Fruit fly (Drosophila melanogaster) whole organism, embryonic: ENCODE measurements around the gene Rad60.

Experiments
- Antp ChIP-seq: fragments of 200-800 bp; sonication (Bioruptor generic); optimal IDR thresholded peaks from 3 replicates; lab custom pipeline; 2016; ENCODE audit warnings: missing biosample characterization, missing genetic modification characterization
- CG10462 ChIP-seq: fragments of 200-800 bp; sonication (Bioruptor generic); optimal IDR thresholded peaks from 2 replicates; lab custom pipeline; 2016; ENCODE audit warnings: missing biosample characterization, missing genetic modification characterization
- CG10654 ChIP-seq: fragments of 200-800 bp; sonication (Bioruptor generic); optimal IDR thresholded peaks from 2 replicates; lab custom pipeline; 2016; ENCODE audit warnings: missing biosample characterization, missing genetic modification characterization
- CG10979 ChIP-seq: fragments of 200-800 bp; sonication (Bioruptor generic); optimal IDR thresholded peaks from 2 replicates; lab custom pipeline; 2018; ENCODE audit warnings: missing biosample characterization, mild to moderate bottlenecking, missing genetic modification characterization, moderate library complexity
- CG11093 ChIP-seq: fragments of 200-800 bp; sonication (Bioruptor generic); IDR thresholded peaks from 3 replicates; pipeline ENCODE4 v1.3.6; 2022; ENCODE audit warnings: missing biosample characterization, missing genetic modification characterization
- CG13287 ChIP-seq: fragments of 200-800 bp; sonication (Bioruptor generic); IDR thresholded peaks from 2 replicates; pipeline ENCODE4 v1.3.6; 2022; ENCODE audit warnings: missing biosample characterization, missing genetic modification characterization; ENCODE audit not compliant: partially characterized antibody
- CG13894 ChIP-seq: fragments of 200-800 bp; sonication (Bioruptor generic); optimal IDR thresholded peaks from 3 replicates; lab custom pipeline; 2018; ENCODE audit warnings: missing biosample characterization, mild to moderate bottlenecking, missing genetic modification characterization, moderate library complexity
- CG14050 ChIP-seq: fragments of 200-800 bp; sonication (Bioruptor generic); IDR thresholded peaks from 3 replicates; pipeline ENCODE4 v1.3.6; 2022; ENCODE audit warnings: missing biosample characterization, missing genetic modification characterization
- CG1603 ChIP-seq: fragments of 200-800 bp; sonication (Bioruptor generic); optimal IDR thresholded peaks from 2 replicates; lab custom pipeline; 2019; ENCODE audit warnings: missing biosample characterization, mild to moderate bottlenecking, missing genetic modification characterization, moderate library complexity
- CG17568 ChIP-seq: fragments of 200-800 bp; sonication (Bioruptor generic); optimal IDR thresholded peaks from 2 replicates; lab custom pipeline; 2018; ENCODE audit warnings: missing biosample characterization, mild to moderate bottlenecking, missing genetic modification characterization, moderate library complexity
- CG1832 ChIP-seq: fragments of 200-800 bp; sonication (Bioruptor generic); optimal IDR thresholded peaks from 2 replicates; lab custom pipeline; 2017; ENCODE audit warnings: missing biosample characterization, mild to moderate bottlenecking, missing genetic modification characterization, inconsistent platforms
- CG18619 ChIP-seq: fragments of 200-800 bp; sonication (Bioruptor generic); optimal IDR thresholded peaks from 3 replicates; lab custom pipeline; 2017; ENCODE audit warnings: missing biosample characterization, mild to moderate bottlenecking, missing genetic modification characterization
- CG18764 ChIP-seq: fragments of 200-800 bp; sonication (Bioruptor generic); optimal IDR thresholded peaks from 3 replicates; lab custom pipeline; 2016; ENCODE audit warnings: missing biosample characterization, missing genetic modification characterization
- CG2120 ChIP-seq: fragments of 200-800 bp; sonication (Bioruptor generic); optimal IDR thresholded peaks from 3 replicates; lab custom pipeline; 2016; ENCODE audit warnings: missing biosample characterization, missing genetic modification characterization
- CG2678 ChIP-seq: fragments of 200-800 bp; sonication (Bioruptor generic); optimal IDR thresholded peaks from 3 replicates; lab custom pipeline; 2019; ENCODE audit warnings: missing biosample characterization, mild to moderate bottlenecking, missing genetic modification characterization, moderate library complexity
- CG3065 ChIP-seq: fragments of 200-800 bp; sonication (Bioruptor generic); optimal IDR thresholded peaks from 2 replicates; lab custom pipeline; 2016; ENCODE audit warnings: missing biosample characterization, missing genetic modification characterization
- CG31224 ChIP-seq: fragments of 200-800 bp; sonication (Bioruptor generic); IDR thresholded peaks from 2 replicates; pipeline ENCODE4 v1.3.6; 2022; ENCODE audit warnings: missing biosample characterization, missing genetic modification characterization
- CG31365 ChIP-seq: fragments of 200-800 bp; sonication (Bioruptor generic); optimal IDR thresholded peaks from 2 replicates; lab custom pipeline; 2018; ENCODE audit warnings: missing biosample characterization, mild to moderate bottlenecking, missing genetic modification characterization
- CG31388 ChIP-seq: fragments of 200-800 bp; sonication (Bioruptor generic); optimal IDR thresholded peaks from 2 replicates; lab custom pipeline; 2016; ENCODE audit warnings: missing biosample characterization, missing genetic modification characterization
- CG32532 ChIP-seq: fragments of 200-800 bp; sonication (Bioruptor generic); IDR thresholded peaks from 2 replicates; pipeline ENCODE4 v1.3.6; 2022; ENCODE audit warnings: missing biosample characterization, missing genetic modification characterization
- CG33213 ChIP-seq: fragments of 200-800 bp; sonication (Bioruptor generic); optimal IDR thresholded peaks from 3 replicates; lab custom pipeline; 2016; ENCODE audit warnings: missing biosample characterization, missing genetic modification characterization
- CG33557 ChIP-seq: fragments of 200-800 bp; sonication (Bioruptor generic); optimal IDR thresholded peaks from 2 replicates; lab custom pipeline; 2019; ENCODE audit warnings: missing biosample characterization, mild to moderate bottlenecking, missing genetic modification characterization, moderate library complexity
- CG3847 ChIP-seq: fragments of 200-800 bp; sonication (Bioruptor generic); IDR thresholded peaks from 2 replicates; pipeline ENCODE4 v1.3.6; 2022; ENCODE audit warnings: missing biosample characterization, missing genetic modification characterization
- CG4424 ChIP-seq: fragments of 200-800 bp; sonication (Bioruptor generic); optimal IDR thresholded peaks from 3 replicates; lab custom pipeline; 2016; ENCODE audit warnings: missing biosample characterization, missing genetic modification characterization
- CG4854 ChIP-seq: fragments of 200-800 bp; sonication (Bioruptor generic); optimal IDR thresholded peaks from 2 replicates; lab custom pipeline; 2016; ENCODE audit warnings: missing biosample characterization, missing genetic modification characterization, inconsistent platforms
- CG6854 ChIP-seq: fragments of 200-800 bp; sonication (Bioruptor generic); optimal IDR thresholded peaks from 3 replicates; lab custom pipeline; 2017; ENCODE audit warnings: missing biosample characterization, mild to moderate bottlenecking, missing genetic modification characterization
- CG8089 ChIP-seq: fragments of 200-800 bp; sonication (Bioruptor generic); optimal IDR thresholded peaks from 3 replicates; lab custom pipeline; 2016; ENCODE audit warnings: missing biosample characterization, missing genetic modification characterization
- CG8281 ChIP-seq: fragments of 200-800 bp; sonication (Bioruptor generic); optimal IDR thresholded peaks from 2 replicates; lab custom pipeline; 2018; ENCODE audit warnings: missing biosample characterization, mild to moderate bottlenecking, missing genetic modification characterization, moderate library complexity
- CG8478 ChIP-seq: fragments of >200 bp; optimal IDR thresholded peaks from 2 replicates; lab custom pipeline; 2018
- CG9215 ChIP-seq: fragments of 200-800 bp; sonication (Bioruptor generic); IDR thresholded peaks from 2 replicates; pipeline ENCODE4 v1.3.6; 2022; ENCODE audit warnings: missing biosample characterization, missing genetic modification characterization
- CG9797 ChIP-seq: fragments of 200-800 bp; sonication (Bioruptor generic); optimal IDR thresholded peaks from 3 replicates; lab custom pipeline; 2018; ENCODE audit warnings: missing biosample characterization, mild to moderate bottlenecking, missing genetic modification characterization
- CG9876 ChIP-seq: fragments of 200-800 bp; sonication (Bioruptor generic); optimal IDR thresholded peaks from 2 replicates; lab custom pipeline; 2016; ENCODE audit warnings: missing biosample characterization, missing genetic modification characterization
- ERR ChIP-seq: fragments of 200-800 bp; sonication (Bioruptor generic); optimal IDR thresholded peaks from 2 replicates; lab custom pipeline; 2016; ENCODE audit warnings: missing biosample characterization, missing genetic modification characterization
- Fer2 ChIP-seq: fragments of 200-800 bp; sonication (Bioruptor generic); optimal IDR thresholded peaks from 2 replicates; lab custom pipeline; 2018; ENCODE audit warnings: missing biosample characterization, mild to moderate bottlenecking, missing genetic modification characterization, moderate library complexity
- Fer3 ChIP-seq: fragments of 200-800 bp; sonication (Bioruptor generic); optimal IDR thresholded peaks from 2 replicates; lab custom pipeline; 2018; ENCODE audit warnings: missing biosample characterization, mild to moderate bottlenecking, missing genetic modification characterization, moderate library complexity
- HLHmδ ChIP-seq: fragments of 200-800 bp; sonication (Bioruptor generic); optimal IDR thresholded peaks from 2 replicates; lab custom pipeline; 2018; ENCODE audit warnings: missing biosample characterization, mild to moderate bottlenecking, missing genetic modification characterization, moderate library complexity
- Hr51 ChIP-seq, 2 experiments: fragments of 200-800 bp; sonication (Bioruptor generic); optimal IDR thresholded peaks; 2 replicates in 1 of 2; 3 replicates in 1 of 2; lab custom pipeline; 2016 to 2018; ENCODE audit warnings: missing biosample characterization in 2 of 2, missing genetic modification characterization in 2 of 2, mild to moderate bottlenecking in 1 of 2, moderate library complexity in 1 of 2
- Lim3 ChIP-seq: fragments of 200-800 bp; sonication (Bioruptor generic); IDR thresholded peaks from 2 replicates; pipeline ENCODE4 v1.3.6; 2022; ENCODE audit warnings: missing biosample characterization, missing genetic modification characterization
- Myb ChIP-seq: fragments of 200-800 bp; sonication (Bioruptor generic); optimal IDR thresholded peaks from 2 replicates; lab custom pipeline; 2016; ENCODE audit warnings: missing biosample characterization, missing genetic modification characterization
- Optix ChIP-seq: fragments of 200-800 bp; sonication (Bioruptor generic); IDR thresholded peaks from 3 replicates; pipeline ENCODE4 v1.3.6; 2022; ENCODE audit warnings: missing biosample characterization, missing genetic modification characterization
- Side ChIP-seq: fragments of 200-800 bp; sonication (Bioruptor generic); optimal IDR thresholded peaks from 2 replicates; lab custom pipeline; 2016; ENCODE audit warnings: missing biosample characterization, missing genetic modification characterization
- Sox102F ChIP-seq: fragments of 200-800 bp; sonication (Bioruptor generic); optimal IDR thresholded peaks from 2 replicates; lab custom pipeline; 2018; ENCODE audit warnings: missing biosample characterization, mild to moderate bottlenecking, missing genetic modification characterization, moderate library complexity
- Stat92E ChIP-seq, 3 experiments: fragments of >200 bp in 2 of 3; fragments of 200-800 bp in 1 of 3; sonication (Bioruptor generic) in 1 of 3; optimal IDR thresholded peaks; 2 replicates each; lab custom pipeline; 2017 to 2019; ENCODE audit warnings: missing biosample characterization in 3 of 3, missing genetic modification characterization in 3 of 3, mild to moderate bottlenecking in 1 of 3, moderate library complexity in 1 of 3
- Tbp ChIP-seq: fragments of >200 bp; optimal IDR thresholded peaks from 2 replicates; lab custom pipeline; 2018; ENCODE audit warnings: missing biosample characterization, missing genetic modification characterization
- ab ChIP-seq: fragments of 200-800 bp; sonication (Bioruptor generic); optimal IDR thresholded peaks from 2 replicates; lab custom pipeline; 2016; ENCODE audit warnings: missing biosample characterization, missing genetic modification characterization
- ara ChIP-seq: fragments of 200-800 bp; sonication (Bioruptor generic); IDR thresholded peaks from 2 replicates; pipeline ENCODE4 v1.3.6; 2022; ENCODE audit warnings: missing biosample characterization, missing genetic modification characterization
- br ChIP-seq: fragments of >200 bp; optimal IDR thresholded peaks from 2 replicates; lab custom pipeline; 2017
- bsh ChIP-seq, 2 experiments: fragments of 200-800 bp; sonication (Bioruptor generic); optimal IDR thresholded peaks; 2 replicates each; lab custom pipeline; 2017 to 2018; ENCODE audit warnings: mild to moderate bottlenecking in 2 of 2, missing biosample characterization in 2 of 2, missing genetic modification characterization in 2 of 2, moderate library complexity in 1 of 2
- dati ChIP-seq: fragments of 200-800 bp; sonication (Bioruptor generic); IDR thresholded peaks from 2 replicates; pipeline ENCODE4 v1.3.6; 2022; ENCODE audit warnings: missing biosample characterization, missing genetic modification characterization
- dpn ChIP-seq, 2 experiments: fragments of 200-800 bp; sonication (Bioruptor generic); optimal IDR thresholded peaks; 3 replicates each; lab custom pipeline; 2016; ENCODE audit warnings: missing biosample characterization in 2 of 2, missing genetic modification characterization in 2 of 2
- seq ChIP-seq: fragments of 200-800 bp; sonication (Bioruptor generic); IDR thresholded peaks from 2 replicates; pipeline ENCODE4 v1.3.6; 2022; ENCODE audit warnings: missing biosample characterization, missing genetic modification characterization
- tio ChIP-seq: fragments of 200-800 bp; sonication (Bioruptor generic); optimal IDR thresholded peaks from 2 replicates; lab custom pipeline; 2017; ENCODE audit warnings: missing biosample characterization, missing genetic modification characterization, inconsistent platforms
- wek ChIP-seq: fragments of 200-800 bp; sonication (Bioruptor generic); optimal IDR thresholded peaks from 3 replicates; lab custom pipeline; 2018; ENCODE audit warnings: missing biosample characterization, mild to moderate bottlenecking, missing genetic modification characterization, moderate library complexity

Gene Rad60

dm6 chr3R:23226521-23227039 is 24.7 kb downstream of the Rad60 start, which contains the start of gene cnc (continued):
- no peak for TF ChIP-seq HLHmδ
- TF ChIP-seq CG1832 (GFP tag; lab: Kevin White, UChicago): peak; percentile 25
- TF ChIP-seq CG13287 (GFP tag; lab: Robert Waterston, UW): peak; percentile 55
- no peak for TF ChIP-seq CG9215 (GFP tag; lab: Robert Waterston, UW)
- no peak for TF ChIP-seq Antp
- TF ChIP-seq CG11093: no peak
- no peak for TF ChIP-seq Lim3
- TF ChIP-seq CG10462: no peak
- no peak for TF ChIP-seq CG10654 (GFP tag; lab: Kevin White, UChicago)
- TF ChIP-seq Optix: no peak; the same call in 2 of the 3 replicates
- peak; percentile 31 for TF ChIP-seq CG31365
- no peak for TF ChIP-seq CG8281 (tag; lab: Kevin White, UChicago)
- TF ChIP-seq CG31388 (GFP tag; lab: Kevin White, UChicago): no peak
- peak; percentile 16 for TF ChIP-seq CG6854 (GFP tag; lab: Kevin White, UChicago)
- TF ChIP-seq seq (GFP tag; lab: Robert Waterston, UW): no peak
- no peak for TF ChIP-seq wek (GFP tag; lab: Kevin White, UChicago)
- TF ChIP-seq CG3847: 0 out of 2 replicates have a peak, but pooled peaks have one; percentile 10
- TF ChIP-seq ara (GFP tag; lab: Robert Waterston, UW): 0 out of 2 replicates have a peak, but pooled peaks have one; percentile 25
- TF ChIP-seq CG9876: no peak
- TF ChIP-seq CG13894: peak; percentile 57
- peak; percentile 74; the same call in 1 of the 2 replicates for TF ChIP-seq CG32532 (GFP tag; lab: Robert Waterston, UW)
- TF ChIP-seq CG4854: no peak
- no peak for TF ChIP-seq CG9797
- peak in 1 of 2 experiments; percentile 6 for TF ChIP-seq Hr51 (GFP tag; optimal IDR thresholded peaks at IDR 0.05; lab: Kevin White, UChicago)
- no peak for TF ChIP-seq ab (GFP tag; lab: Kevin White, UChicago)
- TF ChIP-seq Sox102F (GFP tag; lab: Kevin White, UChicago): no peak
- no peak for TF ChIP-seq CG8089 (GFP tag; lab: Kevin White, UChicago)
- peak; percentile 23 for TF ChIP-seq CG2678
- peak; percentile 27 for TF ChIP-seq CG10979
- no peak for TF ChIP-seq br (lab: Kevin White, UChicago)
- no peak for TF ChIP-seq Stat92E (GFP tag; optimal IDR thresholded peaks at IDR 0.05; lab: Kevin White, UChicago)
- no peak for TF ChIP-seq tio
- TF ChIP-seq dati (GFP tag; lab: Robert Waterston, UW): no peak
- TF ChIP-seq CG3065 (GFP tag; lab: Kevin White, UChicago): no peak
- no peak for TF ChIP-seq CG8478

DNA sequence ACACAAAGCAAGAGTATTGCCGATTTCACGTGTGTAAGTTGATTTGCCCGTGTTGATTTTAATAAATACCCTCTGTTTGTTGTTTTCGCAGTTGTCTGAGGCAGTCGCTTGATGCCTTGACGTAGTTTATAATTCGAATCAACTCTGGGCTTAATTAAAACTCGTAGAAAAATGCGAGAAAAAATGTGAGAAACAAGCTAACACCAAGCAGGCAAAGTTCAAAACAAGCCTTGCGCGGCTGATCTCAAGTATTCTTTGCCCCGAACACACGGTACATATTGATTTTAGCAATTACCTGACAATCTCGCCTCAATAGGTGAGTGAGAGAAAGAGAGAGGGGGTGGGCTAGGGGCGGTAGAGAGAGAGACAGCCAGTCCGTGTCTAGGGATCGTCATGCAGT is 26.0 kb downstream of the Rad60 start:
- peak; percentile 6 for TF ChIP-seq CG18764 (GFP tag; lab: Kevin White, UChicago)
- peak; percentile 26 for TF ChIP-seq CG33213
- peak; percentile 42 for TF ChIP-seq Fer2 (tag; lab: Kevin White, UChicago)
- TF ChIP-seq CG17568 (GFP tag; lab: Kevin White, UChicago): peak; percentile 44
- 0 out of 2 replicates have a peak, but pooled peaks have one; percentile 45 for TF ChIP-seq CG31224 (GFP tag; lab: Robert Waterston, UW)
- TF ChIP-seq CG33557 (GFP tag; lab: Kevin White, UChicago): peak; percentile 17
- peak in 1 of 2 experiments; percentile 32 for TF ChIP-seq bsh (GFP tag; optimal IDR thresholded peaks at IDR 0.05; lab: Kevin White, UChicago)
- TF ChIP-seq tio: peak; percentile 34
- TF ChIP-seq Side: peak; percentile 28
- TF ChIP-seq Fer3 (tag; lab: Kevin White, UChicago): peak; percentile 42
- peak; percentile 54 for TF ChIP-seq CG18619
- TF ChIP-seq CG10979: no peak
- TF ChIP-seq CG4424 (GFP tag; lab: Kevin White, UChicago): peak; percentile 22
- peak; percentile 17 for TF ChIP-seq Myb (GFP tag; lab: Kevin White, UChicago)
- TF ChIP-seq CG2120: peak; percentile 64
- peak; percentile 14 for TF ChIP-seq ERR (GFP tag; lab: Kevin White, UChicago)
- TF ChIP-seq CG14050: no peak
- TF ChIP-seq Tbp (GFP tag; lab: Kevin White, UChicago): no peak
- peak in 1 of 2 experiments; percentile 15 for TF ChIP-seq dpn (GFP tag; optimal IDR thresholded peaks at IDR 0.05; lab: Kevin White, UChicago)
- TF ChIP-seq CG1603 (tag; lab: Kevin White, UChicago): peak; percentile 8
